Fruit fly (Drosophila melanogaster) whole organism, embryonic: ENCODE measurements around the gene MFS9.

Experiments
- Atf3 ChIP-seq: fragments of 200-800 bp; sonication (Bioruptor generic); optimal IDR thresholded peaks from 3 replicates; lab custom pipeline; 2016; ENCODE audit warnings: missing biosample characterization, missing genetic modification characterization
- Bdp1 ChIP-seq: fragments of 200-800 bp; sonication (Bioruptor generic); optimal IDR thresholded peaks from 3 replicates; lab custom pipeline; 2016; ENCODE audit warnings: missing biosample characterization, missing genetic modification characterization
- CG11093 ChIP-seq: fragments of 200-800 bp; sonication (Bioruptor generic); IDR thresholded peaks from 3 replicates; pipeline ENCODE4 v1.3.6; 2022; ENCODE audit warnings: missing biosample characterization, missing genetic modification characterization
- CG14667 ChIP-seq: fragments of 200-800 bp; sonication (Bioruptor generic); IDR thresholded peaks from 2 replicates; pipeline ENCODE4 v1.3.6; 2022; ENCODE audit warnings: missing biosample characterization, missing genetic modification characterization
- CG17359 ChIP-seq: fragments of 200-800 bp; sonication (Bioruptor generic); optimal IDR thresholded peaks from 3 replicates; lab custom pipeline; 2018; ENCODE audit warnings: missing biosample characterization, mild to moderate bottlenecking, missing genetic modification characterization, moderate library complexity
- CG17385 ChIP-seq: fragments of 200-800 bp; sonication (Bioruptor generic); optimal IDR thresholded peaks from 3 replicates; lab custom pipeline; 2018; ENCODE audit warnings: missing biosample characterization, mild to moderate bottlenecking, missing genetic modification characterization
- CG2116 ChIP-seq: fragments of 200-800 bp; sonication (Bioruptor generic); optimal IDR thresholded peaks from 3 replicates; lab custom pipeline; 2018; ENCODE audit warnings: missing biosample characterization, mild to moderate bottlenecking, missing genetic modification characterization
- CG2712 ChIP-seq: fragments of 200-800 bp; optimal IDR thresholded peaks from 3 replicates; lab custom pipeline; 2019; ENCODE audit warnings: missing biosample characterization, mild to moderate bottlenecking, missing genetic modification characterization, moderate library complexity
- CG30020 ChIP-seq: fragments of 200-800 bp; optimal IDR thresholded peaks from 2 replicates; lab custom pipeline; 2019; ENCODE audit warnings: missing biosample characterization, mild to moderate bottlenecking, missing genetic modification characterization, moderate library complexity
- CG3407 ChIP-seq: fragments of 200-800 bp; sonication (Bioruptor generic); optimal IDR thresholded peaks from 2 replicates; lab custom pipeline; 2018; ENCODE audit warnings: missing biosample characterization, mild to moderate bottlenecking, missing genetic modification characterization
- CG3838 ChIP-seq: fragments of 200-800 bp; sonication (Bioruptor generic); optimal IDR thresholded peaks from 3 replicates; lab custom pipeline; 2016; ENCODE audit warnings: missing biosample characterization, missing genetic modification characterization
- CG4282 ChIP-seq: fragments of 200-800 bp; sonication (Bioruptor generic); optimal IDR thresholded peaks from 2 replicates; lab custom pipeline; 2016; ENCODE audit warnings: missing biosample characterization, missing genetic modification characterization
- CG4424 ChIP-seq: fragments of 200-800 bp; sonication (Bioruptor generic); optimal IDR thresholded peaks from 3 replicates; lab custom pipeline; 2016; ENCODE audit warnings: missing biosample characterization, missing genetic modification characterization
- CG4617 ChIP-seq: fragments of 200-800 bp; sonication (Bioruptor generic); optimal IDR thresholded peaks from 3 replicates; lab custom pipeline; 2016; ENCODE audit warnings: missing biosample characterization, missing genetic modification characterization, borderline replicate concordance
- CG6689 ChIP-seq: fragments of 200-800 bp; sonication (Bioruptor generic); IDR thresholded peaks from 2 replicates; pipeline ENCODE4 v1.3.6; 2022; ENCODE audit warnings: missing biosample characterization, missing genetic modification characterization
- CG7745 ChIP-seq: fragments of 200-800 bp; sonication (Bioruptor generic); optimal IDR thresholded peaks from 2 replicates; lab custom pipeline; 2018; ENCODE audit warnings: missing biosample characterization, mild to moderate bottlenecking, missing genetic modification characterization, moderate library complexity
- CG8281 ChIP-seq: fragments of 200-800 bp; sonication (Bioruptor generic); optimal IDR thresholded peaks from 2 replicates; lab custom pipeline; 2018; ENCODE audit warnings: missing biosample characterization, mild to moderate bottlenecking, missing genetic modification characterization, moderate library complexity
- CG8765 ChIP-seq: fragments of 200-800 bp; sonication (Bioruptor generic); IDR thresholded peaks from 2 replicates; pipeline ENCODE4 v1.3.6; 2022; ENCODE audit warnings: missing biosample characterization, missing genetic modification characterization
- CG9727 ChIP-seq: fragments of 200-800 bp; sonication (Bioruptor generic); optimal IDR thresholded peaks from 3 replicates; lab custom pipeline; 2017; ENCODE audit warnings: missing biosample characterization, mild to moderate bottlenecking, missing genetic modification characterization
- Dfd ChIP-seq, 2 experiments: fragments of >200 bp; optimal IDR thresholded peaks; 2 replicates each; lab custom pipeline; 2017; ENCODE audit warnings: missing biosample characterization in 2 of 2, missing genetic modification characterization in 2 of 2
- Dref ChIP-seq: fragments of 200-800 bp; sonication (Bioruptor generic); IDR thresholded peaks from 2 replicates; pipeline ENCODE4 v1.3.6; 2022; ENCODE audit warnings: missing biosample characterization, missing genetic modification characterization
- E2f2 ChIP-seq: fragments of 200-800 bp; sonication (Bioruptor generic); IDR thresholded peaks from 2 replicates; pipeline ENCODE4 v1.3.6; 2022; ENCODE audit warnings: missing biosample characterization, missing genetic modification characterization
- Ets97D ChIP-seq: fragments of 200-800 bp; sonication (Bioruptor generic); optimal IDR thresholded peaks from 3 replicates; lab custom pipeline; 2016; ENCODE audit warnings: missing biosample characterization, missing genetic modification characterization
- HHEX ChIP-seq: fragments of 200-800 bp; sonication (Bioruptor generic); optimal IDR thresholded peaks from 3 replicates; lab custom pipeline; 2017; ENCODE audit warnings: missing biosample characterization, mild to moderate bottlenecking, missing genetic modification characterization, missing genetic modification reagents
- Jarid2 ChIP-seq: fragments of 200-800 bp; sonication (Bioruptor generic); optimal IDR thresholded peaks from 3 replicates; lab custom pipeline; 2017; ENCODE audit warnings: mild to moderate bottlenecking, missing biosample characterization, missing genetic modification reagents, missing genetic modification characterization
- NC2α ChIP-seq: fragments of 200-800 bp; sonication (Bioruptor generic); optimal IDR thresholded peaks from 2 replicates; lab custom pipeline; 2016; ENCODE audit warnings: missing biosample characterization, missing genetic modification characterization
- Nf-YB ChIP-seq: fragments of 200-800 bp; sonication (Bioruptor generic); optimal IDR thresholded peaks from 3 replicates; lab custom pipeline; 2019; ENCODE audit warnings: missing biosample characterization, mild to moderate bottlenecking, missing genetic modification characterization, moderate library complexity
- Ssrp ChIP-seq: fragments of 200-800 bp; sonication (Bioruptor generic); optimal IDR thresholded peaks from 2 replicates; lab custom pipeline; 2018; ENCODE audit warnings: missing biosample characterization, mild to moderate bottlenecking, missing genetic modification characterization, moderate library complexity
- ash1 ChIP-seq: fragments of 200-800 bp; sonication (Bioruptor generic); optimal IDR thresholded peaks from 2 replicates; lab custom pipeline; 2018; ENCODE audit warnings: missing biosample characterization, mild to moderate bottlenecking, missing genetic modification characterization
- ato ChIP-seq: fragments of 200-800 bp; sonication (Bioruptor generic); IDR thresholded peaks from 2 replicates; pipeline ENCODE4 v1.3.6; 2022; ENCODE audit warnings: missing biosample characterization, missing genetic modification characterization; ENCODE audit not compliant: partially characterized antibody
- bowl ChIP-seq: fragments of 200-800 bp; sonication (Bioruptor generic); IDR thresholded peaks from 2 replicates; pipeline ENCODE4 v1.3.6; 2022; ENCODE audit warnings: missing biosample characterization, missing genetic modification characterization
- crc ChIP-seq: fragments of 200-800 bp; sonication (Bioruptor generic); optimal IDR thresholded peaks from 2 replicates; lab custom pipeline; 2016; ENCODE audit warnings: missing biosample characterization, missing genetic modification characterization
- dmrt99B ChIP-seq: fragments of 200-800 bp; sonication (Bioruptor generic); optimal IDR thresholded peaks from 2 replicates; lab custom pipeline; 2018; ENCODE audit warnings: missing biosample characterization, mild to moderate bottlenecking, missing genetic modification characterization, moderate library complexity
- exex ChIP-seq: fragments of 200-800 bp; sonication (Bioruptor generic); optimal IDR thresholded peaks from 4 replicates; lab custom pipeline; 2018; ENCODE audit warnings: missing biosample characterization, mild to moderate bottlenecking, missing genetic modification characterization, moderate library complexity
- fd64A ChIP-seq: fragments of 200-800 bp; sonication (Bioruptor generic); optimal IDR thresholded peaks from 3 replicates; lab custom pipeline; 2018; ENCODE audit warnings: missing biosample characterization, mild to moderate bottlenecking, missing genetic modification characterization
- gcm2 ChIP-seq: fragments of 200-800 bp; sonication (Bioruptor generic); optimal IDR thresholded peaks from 2 replicates; lab custom pipeline; 2016; ENCODE audit warnings: missing biosample characterization, missing genetic modification characterization
- mirr ChIP-seq: fragments of 200-800 bp; sonication (Bioruptor generic); optimal IDR thresholded peaks from 3 replicates; lab custom pipeline; 2018; ENCODE audit warnings: missing biosample characterization, mild to moderate bottlenecking, missing genetic modification characterization
- nerfin-1 ChIP-seq: fragments of 200-800 bp; sonication (Bioruptor generic); optimal IDR thresholded peaks from 3 replicates; lab custom pipeline; 2019; ENCODE audit warnings: missing biosample characterization, mild to moderate bottlenecking, missing genetic modification characterization, moderate library complexity
- nerfin-2 ChIP-seq: fragments of 200-800 bp; sonication (Bioruptor generic); IDR thresholded peaks from 2 replicates; pipeline ENCODE4 v1.3.6; 2022; ENCODE audit warnings: missing biosample characterization, missing genetic modification characterization; ENCODE audit not compliant: partially characterized antibody
- nom ChIP-seq: fragments of 200-800 bp; sonication (Bioruptor generic); optimal IDR thresholded peaks from 2 replicates; lab custom pipeline; 2017; ENCODE audit warnings: missing biosample characterization, missing genetic modification characterization, mild to moderate bottlenecking, moderate library complexity, missing genetic modification reagents
- pita ChIP-seq: fragments of 200-800 bp; sonication (Bioruptor generic); optimal IDR thresholded peaks from 2 replicates; lab custom pipeline; 2017; ENCODE audit warnings: missing biosample characterization, mild to moderate bottlenecking, missing genetic modification characterization
- pnt ChIP-seq: fragments of 200-800 bp; sonication (Bioruptor generic); optimal IDR thresholded peaks from 3 replicates; lab custom pipeline; 2016; ENCODE audit warnings: missing biosample characterization, missing genetic modification characterization
- sd ChIP-seq: fragments of 200-800 bp; sonication (Bioruptor generic); optimal IDR thresholded peaks from 3 replicates; lab custom pipeline; 2018; ENCODE audit warnings: missing biosample characterization, mild to moderate bottlenecking, missing genetic modification characterization, moderate library complexity
- sug ChIP-seq: fragments of 200-800 bp; optimal IDR thresholded peaks from 2 replicates; lab custom pipeline; 2019; ENCODE audit warnings: missing biosample characterization, mild to moderate bottlenecking, missing genetic modification characterization, moderate library complexity
- trh ChIP-seq: fragments of 200-800 bp; sonication (Bioruptor generic); optimal IDR thresholded peaks from 2 replicates; lab custom pipeline; 2016; ENCODE audit warnings: missing biosample characterization, missing genetic modification characterization
- wek ChIP-seq: fragments of 200-800 bp; sonication (Bioruptor generic); optimal IDR thresholded peaks from 3 replicates; lab custom pipeline; 2018; ENCODE audit warnings: missing biosample characterization, mild to moderate bottlenecking, missing genetic modification characterization, moderate library complexity
- zfh1 ChIP-seq: fragments of 200-800 bp; sonication (Bioruptor generic); IDR thresholded peaks from 3 replicates; pipeline ENCODE4 v1.3.6; 2022; ENCODE audit warnings: missing biosample characterization, missing genetic modification characterization

Gene MFS9

DNA sequence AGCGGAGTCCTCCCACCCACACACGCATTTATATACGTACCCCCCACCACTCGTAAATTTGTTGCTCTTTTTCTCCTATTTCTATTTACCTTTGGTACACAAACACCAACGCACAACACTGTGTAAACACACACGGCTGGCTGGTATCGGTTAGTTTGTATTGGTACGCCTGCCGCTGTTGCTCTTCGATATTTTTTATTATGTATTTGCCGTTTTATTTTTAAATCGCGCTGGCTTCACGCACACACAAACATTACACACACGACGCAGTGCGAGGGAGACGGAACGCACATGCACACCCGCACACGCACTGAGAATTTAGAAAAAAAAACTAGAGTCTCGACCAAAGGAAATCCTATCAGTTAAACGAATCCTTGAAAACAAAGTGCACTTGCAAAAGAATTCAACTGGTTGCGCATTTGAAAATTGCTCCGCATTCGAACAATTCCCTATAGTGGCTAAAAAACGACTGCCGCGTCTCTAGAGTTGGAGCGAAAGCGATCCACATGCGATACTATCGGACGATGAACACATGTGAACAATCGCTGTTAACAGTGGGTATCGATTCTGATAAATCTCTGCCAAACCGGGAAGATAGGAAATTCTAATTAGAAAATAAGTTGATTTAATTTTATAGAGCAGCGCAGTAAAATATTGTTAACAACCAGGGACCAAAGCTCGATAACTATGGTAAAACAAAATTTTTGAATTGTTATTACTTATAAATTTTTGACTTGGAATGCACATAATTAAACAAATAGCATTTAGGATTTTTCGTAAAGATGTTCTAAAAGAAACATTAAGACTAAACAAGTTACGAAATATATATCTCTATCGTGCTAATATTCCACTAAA lies 38.6 kb upstream of the MFS9 start (continued):
- peak; percentile 73 for TF ChIP-seq CG17359 (tag; lab: Kevin White, UChicago)
- TF ChIP-seq CG7745: peak; percentile 84
- TF ChIP-seq fd64A (GFP tag; lab: Kevin White, UChicago): peak; percentile 96
- peak; percentile 93 for TF ChIP-seq Jarid2
- no peak for TF ChIP-seq pita (GFP tag; lab: Kevin White, UChicago)
- peak; percentile 6 for TF ChIP-seq CG4282 (GFP tag; lab: Kevin White, UChicago)
- peak; percentile 24; the same call in 1 of the 2 replicates for TF ChIP-seq CG6689
- TF ChIP-seq Ets97D (GFP tag; lab: Kevin White, UChicago): no peak
- TF ChIP-seq CG14667 (GFP tag; lab: Robert Waterston, UW): no peak
- no peak for TF ChIP-seq Dfd (GFP tag; optimal IDR thresholded peaks at IDR 0.05; lab: Kevin White, UChicago)
- TF ChIP-seq CG8765: no peak
- peak; percentile 94 for TF ChIP-seq wek
- peak; percentile 91 for TF ChIP-seq CG3407 (GFP tag; lab: Kevin White, UChicago)
- TF ChIP-seq Bdp1: peak; percentile 19
- TF ChIP-seq CG11093: no peak; the same call in 2 of the 3 replicates
- TF ChIP-seq Atf3 (GFP tag; lab: Kevin White, UChicago): peak; percentile 0
- peak; percentile 92 for TF ChIP-seq ash1
- peak; percentile 30 for TF ChIP-seq pnt
- TF ChIP-seq exex (tag; lab: Kevin White, UChicago): peak; percentile 35
- peak; percentile 42 for TF ChIP-seq crc (GFP tag; lab: Kevin White, UChicago)
- peak; percentile 92 for TF ChIP-seq nerfin-2
- peak; percentile 65 for TF ChIP-seq CG4617 (GFP tag; lab: Kevin White, UChicago)
- TF ChIP-seq sd (tag; lab: Kevin White, UChicago): peak; percentile 49
- peak; percentile 75 for TF ChIP-seq nerfin-1 (tag; lab: Kevin White, UChicago)
- TF ChIP-seq E2f2 (GFP tag; lab: Robert Waterston, UW): peak; percentile 65
- peak; percentile 59 for TF ChIP-seq NC2α (GFP tag; lab: Kevin White, UChicago)
- peak; percentile 48 for TF ChIP-seq sug
- peak; percentile 95 for TF ChIP-seq mirr (GFP tag; lab: Kevin White, UChicago)
- TF ChIP-seq Ssrp (tag; lab: Kevin White, UChicago): no peak

DNA sequence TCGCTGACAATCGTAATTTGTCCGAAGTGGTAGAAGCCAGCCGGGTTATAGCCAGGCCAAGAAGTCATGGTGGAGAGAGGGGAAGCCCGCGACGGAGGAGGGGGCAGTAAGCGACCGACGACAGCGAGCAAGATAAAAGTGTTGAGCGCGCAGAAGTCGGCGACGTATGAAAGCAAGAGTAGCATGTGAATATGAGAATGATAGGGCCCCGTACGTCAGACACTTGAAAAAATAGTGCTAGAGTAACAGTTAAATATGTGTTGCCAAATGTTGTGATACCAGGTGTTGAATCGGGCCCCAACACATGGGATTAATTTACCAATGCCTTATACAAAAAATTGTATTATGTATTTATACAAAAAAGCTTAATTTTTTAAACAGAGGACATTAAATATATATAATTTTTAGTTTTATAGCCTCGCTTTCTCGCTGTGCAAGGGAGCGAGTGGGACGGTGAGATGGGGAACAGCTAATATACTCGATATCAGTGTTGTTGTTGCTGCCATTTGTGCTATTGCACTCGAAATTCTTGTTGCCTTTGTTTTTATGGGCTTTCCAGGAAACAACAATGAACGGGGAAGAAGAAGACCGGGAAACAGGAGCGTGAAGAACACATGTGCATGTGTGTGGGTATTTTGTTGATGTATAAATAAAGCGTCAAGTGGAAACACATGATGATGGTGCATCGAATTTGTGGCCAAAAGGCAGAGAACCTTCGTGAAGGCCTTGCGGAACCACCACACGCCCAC lies 37.8 kb upstream of the MFS9 start:
- TF ChIP-seq CG2116 (GFP tag; lab: Kevin White, UChicago): peak; percentile 40
- TF ChIP-seq Dfd (GFP tag; optimal IDR thresholded peaks at IDR 0.05; lab: Kevin White, UChicago): no peak
- peak; percentile 69 for TF ChIP-seq CG17385 (GFP tag; lab: Kevin White, UChicago)
- TF ChIP-seq CG14667 (GFP tag; lab: Robert Waterston, UW): peak; percentile 87
- peak; percentile 93 for TF ChIP-seq CG2712
- TF ChIP-seq Dref (GFP tag; lab: Robert Waterston, UW): 0 out of 2 replicates have a peak, but pooled peaks have one; percentile 18
- peak; percentile 88 for TF ChIP-seq CG17359 (tag; lab: Kevin White, UChicago)
- peak; percentile 90 for TF ChIP-seq dmrt99B (tag; lab: Kevin White, UChicago)
- peak; percentile 88 for TF ChIP-seq HHEX (GFP tag; lab: Kevin White, UChicago)
- TF ChIP-seq ato (GFP tag; lab: Robert Waterston, UW): no peak
- peak; percentile 65 for TF ChIP-seq gcm2 (GFP tag; lab: Kevin White, UChicago)
- peak; percentile 89 for TF ChIP-seq zfh1 (GFP tag; lab: Robert Waterston, UW)
- TF ChIP-seq CG9727 (GFP tag; lab: Kevin White, UChicago): peak; percentile 86
- peak; percentile 89 for TF ChIP-seq CG4424 (GFP tag; lab: Kevin White, UChicago)
- TF ChIP-seq CG3838: peak; percentile 41
- peak; percentile 54 for TF ChIP-seq Nf-YB (GFP tag; lab: Kevin White, UChicago)
- TF ChIP-seq bowl (GFP tag; lab: Robert Waterston, UW): 0 out of 2 replicates have a peak, but pooled peaks have one; percentile 42
- peak; percentile 44 for TF ChIP-seq CG30020 (tag; lab: Kevin White, UChicago)
- peak; percentile 25 for TF ChIP-seq trh (GFP tag; lab: Kevin White, UChicago)
- peak; percentile 45 for TF ChIP-seq CG4617 (GFP tag; lab: Kevin White, UChicago)
- TF ChIP-seq nom (GFP tag; lab: Kevin White, UChicago): peak; percentile 78
- peak; percentile 65 for TF ChIP-seq CG8281 (tag; lab: Kevin White, UChicago)
